Worm (Caenorhabditis elegans): ENCODE data around the gene T25D10.1.

The T25D10.1 gene

DNA sequence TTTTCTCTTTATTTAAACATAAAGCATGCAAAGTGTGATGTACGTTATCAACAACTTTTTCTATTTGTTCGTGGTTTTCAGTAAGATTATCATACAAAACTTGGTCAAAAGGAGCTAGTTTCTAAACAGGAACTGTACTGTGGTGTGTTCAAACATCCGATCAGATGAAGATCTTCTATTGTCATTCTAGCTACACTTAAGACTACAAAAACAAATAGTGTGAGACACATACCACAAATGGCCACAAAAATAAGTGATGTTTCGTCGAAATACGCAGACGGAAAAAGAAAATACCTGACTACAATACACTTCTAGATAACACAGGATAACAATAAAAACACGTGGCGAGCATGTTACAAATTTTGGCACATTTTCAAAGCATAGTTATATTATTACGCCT is 45.5 kb downstream of the T25D10.1 start:
- TF ChIP-seq nhr-80 (tag; optimal IDR thresholded peaks at IDR 0.05) (peak; percentile 58), nfya-2 (GFP tag; IDR thresholded peaks at IDR 0.05) (no peak)

DNA sequence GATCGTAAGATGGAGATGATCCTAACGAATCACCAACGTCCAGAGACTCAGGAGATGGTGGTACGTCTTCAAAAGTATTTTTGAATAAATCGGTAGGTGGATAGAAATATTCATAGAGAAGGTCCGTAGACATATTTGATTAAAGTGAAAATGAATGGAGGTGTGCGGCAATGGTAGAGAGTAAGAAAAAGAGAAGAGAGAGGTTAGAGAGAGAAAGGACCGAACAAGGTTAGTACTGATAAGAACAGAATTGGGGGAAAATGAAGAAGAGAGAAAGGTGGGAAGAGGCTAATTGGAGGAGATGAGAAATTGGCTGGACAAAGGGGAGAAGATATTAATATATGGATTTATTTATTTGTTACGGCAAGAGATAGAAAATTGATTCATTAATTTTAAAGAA is 46.5 kb downstream of the T25D10.1 start, which contains the start of gene nhr-22:
nhr-22 (minus strand) TSS at position 137 of the 400 bp plus-strand sequence.
- TF ChIP-seq Y67H2A.10 (GFP tag; conservative IDR thresholded peaks at IDR 0.05) (no peak), B0336.3 (GFP tag; IDR thresholded peaks at IDR 0.05) (no peak), nhr-120 (GFP tag; IDR thresholded peaks at IDR 0.05) (no peak), attf-6 (GFP tag; IDR thresholded peaks at IDR 0.05) (no peak), B0261.1 (tag; optimal IDR thresholded peaks at IDR 0.05) (no peak), dpl-1 (GFP tag; optimal IDR thresholded peaks at IDR 0.05) (no peak), mes-4 (tag; optimal IDR thresholded peaks at IDR 0.05) (no peak), gei-17 (GFP tag; optimal IDR thresholded peaks at IDR 0.05) (no peak), C17E4.6 (GFP tag; IDR thresholded peaks at IDR 0.05) (no peak), attf-3 (GFP tag; conservative IDR thresholded peaks at IDR 0.05) (no peak), lin-54 (GFP tag; optimal IDR thresholded peaks at IDR 0.05) (no peak)

DNA sequence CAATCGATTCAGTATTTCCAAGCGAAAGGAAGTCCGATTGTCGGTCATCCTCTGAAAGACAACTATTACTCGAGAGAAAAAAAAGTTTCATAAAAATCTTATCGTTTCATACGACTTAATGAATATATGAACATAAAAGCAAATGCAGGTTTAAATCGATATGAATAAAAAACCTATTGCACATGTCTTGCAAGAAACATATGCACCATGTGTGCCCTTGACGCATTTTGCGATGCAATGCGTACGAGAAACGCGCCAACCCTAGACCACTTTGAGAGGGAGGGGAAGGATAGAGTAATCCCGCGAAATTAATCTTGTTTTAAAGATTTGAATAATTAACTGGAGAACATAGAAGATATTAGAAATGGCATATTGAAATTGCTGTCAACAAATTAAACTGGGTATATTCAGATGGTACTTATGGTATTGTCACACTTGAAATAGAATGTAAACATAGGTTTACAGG is 50.2 kb downstream of the T25D10.1 start, which contains the start of gene atg-16.2:
atg-16.2 (minus strand) TSS at position 51 of the 466 bp plus-strand sequence.
- no peak for TF ChIP-seq ceh-58 (GFP tag; IDR thresholded peaks at IDR 0.05)
- TF ChIP-seq efl-1 (GFP tag; optimal IDR thresholded peaks at IDR 0.05) = peak; percentile 32
- peak; percentile 90 for TF ChIP-seq ztf-18 (tag; optimal IDR thresholded peaks at IDR 0.05)
- no peak for TF ChIP-seq pha-4 (tag; optimal IDR thresholded peaks at IDR 0.05)
- no peak for TF ChIP-seq pbrm-1 (GFP tag; IDR thresholded peaks at IDR 0.05)
- no peak for TF ChIP-seq F57A8.1 (GFP tag; optimal IDR thresholded peaks at IDR 0.05)
- peak in 1 of 3 experiments; percentile 31 for TF ChIP-seq lin-35 (GFP tag; optimal IDR thresholded peaks at IDR 0.05)
- TF ChIP-seq attf-5 (GFP tag; optimal IDR thresholded peaks at IDR 0.05) = peak; percentile 69
- peak; percentile 74 for TF ChIP-seq nhr-80 (tag; optimal IDR thresholded peaks at IDR 0.05)
- no peak for TF ChIP-seq nfya-2 (GFP tag; IDR thresholded peaks at IDR 0.05)
- TF ChIP-seq hmg-1.2 (GFP tag; IDR thresholded peaks at IDR 0.05) = peak; percentile 19; the same call in 1 of the 2 replicates
- 0 out of 2 replicates have a peak, but pooled peaks have one; percentile 50 for TF ChIP-seq dox-1 (GFP tag; IDR thresholded peaks at IDR 0.05)
- no peak for TF ChIP-seq ZK185.1 (tag; optimal IDR thresholded peaks at IDR 0.05; ENCODE audit: poor library complexity, severe bottlenecking)
- TF ChIP-seq rcor-1 (GFP tag; IDR thresholded peaks at IDR 0.05) = 0 out of 2 replicates have a peak, but pooled peaks have one; percentile 23
- no peak for TF ChIP-seq nhr-120 (GFP tag; IDR thresholded peaks at IDR 0.05)
- TF ChIP-seq dpl-1 (GFP tag; optimal IDR thresholded peaks at IDR 0.05) = peak; percentile 31
